Worm (Caenorhabditis elegans): ENCODE data around the gene ztf-14.
"Not testable (repeated sequence)": the region's sequence is repeated elsewhere in the genome, so short reads cannot be mapped to it uniquely, and the experiment has no call there.

Gene ztf-14

DNA sequence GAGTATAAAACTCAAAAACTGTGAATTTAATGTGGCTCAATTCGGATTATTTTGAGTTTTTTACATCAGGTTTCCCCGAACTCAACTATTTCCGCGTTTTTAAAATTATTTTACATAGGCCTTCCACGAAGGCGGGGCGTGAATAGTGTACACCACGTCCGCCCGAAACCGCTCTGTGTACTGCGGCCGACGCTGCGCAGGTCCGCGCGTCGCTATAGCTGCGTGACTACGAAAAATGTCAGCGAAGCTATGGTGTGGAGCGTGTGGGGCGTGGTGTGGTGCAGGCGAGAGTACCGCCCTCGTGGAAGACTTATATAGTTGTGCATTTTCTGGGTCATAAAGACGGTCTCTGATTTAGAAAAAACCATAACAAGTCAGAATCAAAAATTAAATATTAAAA lies 22.0 kb downstream of the ztf-14 start:
- TF ChIP-seq sup-37 (GFP tag; optimal IDR thresholded peaks at IDR 0.05) (no peak), snpc-4 (tag; optimal IDR thresholded peaks at IDR 0.05) (peak; percentile 12)

- TF ChIP-seq aly-2 (tag; optimal IDR thresholded peaks at IDR 0.05): no peak
- no peak for TF ChIP-seq lin-35 (GFP tag; optimal IDR thresholded peaks at IDR 0.05)
- no peak for TF ChIP-seq lin-15B (tag; optimal IDR thresholded peaks at IDR 0.05)
Observed at ce11 chrX:14520463-14520862, 24.6 kb downstream of the ztf-14 start, which contains the start of gene D1025.1. Gene D1025.1, plus strand, starts transcription at chrX:14520763.

DNA sequence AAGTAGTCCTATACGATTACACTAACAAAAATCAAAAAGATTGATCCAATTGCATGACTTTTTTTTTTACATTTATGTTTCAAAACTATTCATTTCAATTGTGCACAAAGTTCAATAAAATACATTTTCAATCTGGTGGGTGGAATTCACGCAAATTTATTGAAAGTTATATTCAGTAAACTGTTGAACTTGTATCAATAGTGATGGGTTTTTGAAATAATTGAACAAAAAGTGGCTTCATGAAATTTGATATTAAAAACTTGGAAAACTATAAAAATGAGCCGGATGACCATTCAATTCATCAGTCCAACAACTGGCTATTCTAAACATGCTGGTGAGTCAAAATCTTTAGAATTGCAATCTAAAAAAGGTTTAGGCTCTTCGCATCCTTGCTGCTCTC lies 27.4 kb downstream of the ztf-14 start, which contains the start of gene nspc-16:
nspc-16 (plus strand) TSS at position 301 of the 400 bp plus-strand sequence.
- TF ChIP-seq ceh-88 (GFP tag; IDR thresholded peaks at IDR 0.05) (no peak), nhr-71 (tag; optimal IDR thresholded peaks at IDR 0.05) (no peak), unc-30 (tag; optimal IDR thresholded peaks at IDR 0.05) (no peak), lin-35 (GFP tag; optimal IDR thresholded peaks at IDR 0.05) (no peak), nhr-19 (GFP tag; conservative IDR thresholded peaks at IDR 0.05) (no peak), pqm-1 (tag; optimal IDR thresholded peaks at IDR 0.05) (no peak), nhr-11 (tag; optimal IDR thresholded peaks at IDR 0.05) (no peak), ceh-8 (GFP tag; optimal IDR thresholded peaks at IDR 0.05) (no peak), blmp-1 (tag; optimal IDR thresholded peaks at IDR 0.05) (no peak), dpl-1 (GFP tag; optimal IDR thresholded peaks at IDR 0.05) (no peak), nhr-20 (tag; optimal IDR thresholded peaks at IDR 0.05) (no peak), nhr-28 (tag; optimal IDR thresholded peaks at IDR 0.05) (no peak), ets-5 (GFP tag; IDR thresholded peaks at IDR 0.05) (no peak), nhr-85 (tag) (no peak), unc-130 (tag; optimal IDR thresholded peaks at IDR 0.05) (no peak), elt-2 (tag; optimal IDR thresholded peaks at IDR 0.05) (no peak), hpl-2 (GFP tag; optimal IDR thresholded peaks at IDR 0.05) (no peak)

- not testable (repeated sequence) for TF ChIP-seq jun-1, skn-1, ztf-11 (tag; optimal IDR thresholded peaks at IDR 0.05)
Observed at ce11 chrX:14525081-14525324, 29.1 kb downstream of the ztf-14 start, which contains the start of gene nspc-17. Gene nspc-17, minus strand, starts transcription at chrX:14525181.

DNA sequence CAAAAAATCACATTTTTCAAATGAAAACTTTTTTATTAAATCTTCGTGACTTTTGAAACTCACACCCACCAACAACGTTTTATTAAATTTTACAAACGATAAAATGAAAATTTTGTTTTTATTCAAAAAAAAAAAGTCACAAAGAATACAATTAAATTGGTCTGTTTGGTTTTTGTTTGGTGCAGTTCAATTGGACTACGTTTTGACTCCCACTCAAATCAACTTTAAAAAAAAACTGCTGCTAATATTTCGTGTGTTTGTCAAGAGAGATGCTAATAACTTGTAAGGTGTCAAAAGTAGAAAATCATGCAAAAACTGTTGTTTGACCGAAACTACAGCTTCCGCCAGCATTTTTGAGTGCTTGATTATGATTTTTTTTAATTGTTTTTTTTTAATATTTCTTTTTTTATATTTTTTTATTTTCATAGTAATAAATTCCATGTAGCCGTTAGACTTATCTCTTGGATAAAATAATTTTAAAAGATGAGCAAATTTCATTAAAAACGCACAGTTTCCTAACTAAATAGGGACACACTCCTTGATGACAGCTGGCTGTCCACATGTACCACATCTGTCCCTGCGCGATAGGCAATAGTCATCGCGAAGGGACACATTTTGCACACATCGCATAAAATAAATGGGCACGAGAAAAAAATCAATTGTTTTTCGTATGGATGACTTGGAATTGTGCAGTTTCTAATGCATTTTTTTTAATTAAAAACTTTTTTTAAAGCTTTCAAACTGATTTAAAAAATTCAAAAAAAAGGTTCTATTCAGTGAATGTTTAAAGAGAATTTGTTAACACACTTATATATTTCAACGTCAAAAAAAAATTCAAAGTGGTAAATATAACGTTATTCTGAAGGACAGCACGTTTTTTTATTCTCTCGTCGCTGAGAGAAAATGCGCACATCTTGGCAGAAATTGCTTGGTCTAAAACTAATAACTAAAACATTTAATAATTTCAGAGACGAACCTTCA lies 29.7 kb downstream of the ztf-14 start:
- peak; percentile 99 for TF ChIP-seq nhr-71 (tag; optimal IDR thresholded peaks at IDR 0.05)
- TF ChIP-seq snu-23 (GFP tag; optimal IDR thresholded peaks at IDR 0.05): peak; percentile 100
- TF ChIP-seq pax-3 (tag; optimal IDR thresholded peaks at IDR 0.05): peak; percentile 94
- TF ChIP-seq blmp-1 (tag; optimal IDR thresholded peaks at IDR 0.05): peak; percentile 60
- peak; percentile 90 for TF ChIP-seq mef-2 (tag; optimal IDR thresholded peaks at IDR 0.05)
- TF ChIP-seq Y116A8C.19 (tag; optimal IDR thresholded peaks at IDR 0.05; ENCODE audit: borderline replicate concordance): peak; percentile 72
- TF ChIP-seq F16B12.6 (tag; optimal IDR thresholded peaks at IDR 0.05): peak; percentile 58
- TF ChIP-seq nhr-28 (tag; optimal IDR thresholded peaks at IDR 0.05): peak; percentile 29
- peak; percentile 98 for TF ChIP-seq pqm-1 (tag; optimal IDR thresholded peaks at IDR 0.05)
- TF ChIP-seq aly-2 (tag; optimal IDR thresholded peaks at IDR 0.05): peak; percentile 95
- TF ChIP-seq snpc-4 (tag; optimal IDR thresholded peaks at IDR 0.05): peak; percentile 94
- peak; percentile 98 for TF ChIP-seq zag-1 (tag; optimal IDR thresholded peaks at IDR 0.05)
- peak; percentile 34 for TF ChIP-seq lin-15B (tag; optimal IDR thresholded peaks at IDR 0.05)
- TF ChIP-seq rnt-1 (tag; optimal IDR thresholded peaks at IDR 0.05): peak; percentile 99
- peak; percentile 60 for TF ChIP-seq pag-3 (tag; optimal IDR thresholded peaks at IDR 0.05; ENCODE audit: borderline replicate concordance, insufficient read depth)
- TF ChIP-seq sox-4 (tag; optimal IDR thresholded peaks at IDR 0.05): peak; percentile 98
- TF ChIP-seq dsc-1 (tag; optimal IDR thresholded peaks at IDR 0.05): peak; percentile 100
- peak in 1 of 2 experiments; percentile 95 for TF ChIP-seq mdl-1 (tag; optimal IDR thresholded peaks at IDR 0.05)
- TF ChIP-seq xbp-1 (tag; optimal IDR thresholded peaks at IDR 0.05): peak; percentile 96
- TF ChIP-seq unc-86 (tag; optimal IDR thresholded peaks at IDR 0.05): peak; percentile 97
- peak; percentile 97 for TF ChIP-seq hpl-2 (GFP tag; optimal IDR thresholded peaks at IDR 0.05)
- TF ChIP-seq nhr-90 (tag; optimal IDR thresholded peaks at IDR 0.05; ENCODE audit: poor library complexity): peak; percentile 100
- TF ChIP-seq lir-3 (tag; optimal IDR thresholded peaks at IDR 0.05; ENCODE audit: poor library complexity): peak; percentile 91
- TF ChIP-seq ceh-63 (GFP tag; optimal IDR thresholded peaks at IDR 0.05): peak; percentile 99
- TF ChIP-seq C34B4.2 (tag; optimal IDR thresholded peaks at IDR 0.05): peak; percentile 67
- peak; percentile 99 for TF ChIP-seq tbx-2 (tag; optimal IDR thresholded peaks at IDR 0.05)

Data from whole organism, L1 larva.